Worm (Caenorhabditis elegans) whole organism, L3 larva: ENCODE measurements around the gene W06A11.1.

Experiments used
- pha-4 ChIP-seq: fragments of 150-350 bp; optimal IDR thresholded peaks from 2 replicates; lab custom pipeline; 2014; ENCODE audit warnings: missing biosample characterization, missing genetic modification reagents, missing genetic modification characterization
- pqm-1 ChIP-seq: fragments of 150-350 bp; optimal IDR thresholded peaks from 2 replicates; lab custom pipeline; 2017; ENCODE audit warnings: missing biosample characterization, missing genetic modification characterization, inconsistent platforms

DNA sequence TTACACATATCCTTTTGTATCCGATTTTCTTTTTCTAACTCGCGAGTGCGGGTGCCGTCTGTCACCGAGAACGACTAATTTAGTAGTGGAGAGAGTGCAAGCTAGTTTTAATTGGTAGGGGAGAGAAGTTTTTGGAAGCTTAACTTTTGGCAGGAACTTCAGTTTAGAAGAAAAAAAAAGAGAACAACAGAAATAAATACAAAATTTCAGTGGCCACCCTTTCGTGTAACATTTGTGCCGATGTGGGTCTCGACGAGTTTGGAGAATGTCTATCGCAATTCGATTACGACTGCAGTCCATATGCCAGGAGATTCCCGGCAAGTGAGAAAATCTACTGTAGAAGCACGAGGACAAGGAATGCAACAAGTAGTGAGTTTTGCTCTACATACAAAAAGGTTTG, 783 bp downstream of the W06A11.1 start:
- TF ChIP-seq pha-4 (tag; lab: Kevin White, UChicago) (no peak), pqm-1 (tag; lab: Kevin White, UChicago) (no peak)
